Worm (Caenorhabditis elegans) whole organism, L4/young adult: ENCODE data around the gene C03E10.3.

Experiments
- W03F9.2 ChIP-seq: fragments of 150-350 bp; optimal IDR thresholded peaks from 2 replicates; lab custom pipeline; 2014; ENCODE audit warnings: missing biosample characterization, missing genetic modification characterization
- dao-5 ChIP-seq: sonication (generic microtip); optimal IDR thresholded peaks from 2 replicates; lab custom pipeline; 2016; ENCODE audit warnings: missing genotype, missing genetic modification characterization, moderate library complexity, missing compliant biosample characterization
- him-1 ChIP-seq: sonication (generic microtip); optimal IDR thresholded peaks from 2 replicates; lab custom pipeline; 2016; ENCODE audit warnings: missing genotype, missing genetic modification reagents, missing genetic modification characterization, missing compliant biosample characterization

Gene C03E10.3

ce11 chrV:11326914-11327367 is 40.7 kb downstream of the C03E10.3 start, which contains the start of gene tmed-10:
Gene tmed-10 (minus strand): TSS chrV:11326964.
- TF ChIP-seq W03F9.2 (tag; lab: Kevin White, UChicago): peak; percentile 77
- no peak for TF ChIP-seq him-1 (tag; lab: Kevin White, UChicago)

- TF ChIP-seq dao-5 (tag; lab: Kevin White, UChicago) (no peak), W03F9.2 (tag; lab: Kevin White, UChicago) (no peak), him-1 (tag; lab: Kevin White, UChicago) (no peak)
Measured at ce11 chrV:11329100-11329499, 42.9 kb downstream of the C03E10.3 start, which contains the start of gene F47G9.6. Gene F47G9.6 (plus strand): TSS chrV:11329400.

ce11 chrV:11334193-11334592 is 48.0 kb downstream of the C03E10.3 start, which contains the start of gene T02E9.6:
Gene T02E9.6 (minus strand): TSS chrV:11334293.
- TF ChIP-seq dao-5 (tag; lab: Kevin White, UChicago): no peak

ce11 chrV:11335757-11336418 is 49.7 kb downstream of the C03E10.3 start:
- TF ChIP-seq dao-5 (tag; lab: Kevin White, UChicago): no peak
- no peak for TF ChIP-seq W03F9.2 (tag; lab: Kevin White, UChicago)
- no peak for TF ChIP-seq him-1 (tag; lab: Kevin White, UChicago)

- TF ChIP-seq W03F9.2 (tag; lab: Kevin White, UChicago) (no peak), dao-5 (tag; lab: Kevin White, UChicago) (no peak), him-1 (tag; lab: Kevin White, UChicago) (no peak)
Measured at ce11 chrV:11336877-11337276, 50.7 kb downstream of the C03E10.3 start.
